Fruit fly (Drosophila melanogaster) whole organism, embryonic: ENCODE results near the gene CG9205.

ENCODE experiments used
- CG18619 ChIP-seq: fragments of 200-800 bp; sonication (Bioruptor generic); optimal IDR thresholded peaks from 3 replicates; lab custom pipeline; 2017; ENCODE audit warnings: missing biosample characterization, mild to moderate bottlenecking, missing genetic modification characterization
- MESR4 ChIP-seq: fragments of 200-800 bp; sonication (Bioruptor generic); optimal IDR thresholded peaks from 2 replicates; lab custom pipeline; 2018; ENCODE audit warnings: missing biosample characterization, mild to moderate bottlenecking, missing genetic modification characterization, moderate library complexity
- Ravus ChIP-seq: fragments of 200-800 bp; sonication (Bioruptor generic); IDR thresholded peaks from 2 replicates; pipeline ENCODE4 v1.3.6; 2022; ENCODE audit warnings: missing biosample characterization, missing genetic modification characterization
- Sin3A ChIP-seq: fragments of >200 bp; optimal IDR thresholded peaks from 2 replicates; lab custom pipeline; 2018
- btn ChIP-seq: fragments of 200-800 bp; sonication (Bioruptor generic); optimal IDR thresholded peaks from 2 replicates; lab custom pipeline; 2016; ENCODE audit warnings: missing biosample characterization, missing genetic modification characterization
- unc-4 ChIP-seq: fragments of 200-800 bp; sonication (Bioruptor generic); IDR thresholded peaks from 2 replicates; pipeline ENCODE4 v1.3.6; 2022; ENCODE audit warnings: missing biosample characterization, missing genetic modification characterization; ENCODE audit not compliant: partially characterized antibody

dm6 chr3L:1034887-1035260 is 377 bp downstream of the CG9205 start:
- TF ChIP-seq MESR4 (GFP tag; lab: Kevin White, UChicago) (no peak), unc-4 (GFP tag; lab: Robert Waterston, UW) (peak; percentile 90), btn (no peak), Sin3A (lab: Kevin White, UChicago) (peak; percentile 85), CG18619 (GFP tag; lab: Kevin White, UChicago) (peak; percentile 55), Ravus (no peak)
